Worm (Caenorhabditis elegans) whole organism, early embryonic: Measurements from ENCODE around the gene T24C12.4.

Experiments
- B0310.2 ChIP-seq: sonication (generic microtip); optimal IDR thresholded peaks from 2 replicates; lab custom pipeline; 2016; ENCODE audit warnings: mild to moderate bottlenecking, missing genetic modification characterization, missing compliant biosample characterization
- aly-1 ChIP-seq: sonication (generic microtip); optimal IDR thresholded peaks from 2 replicates; lab custom pipeline; 2016; ENCODE audit warnings: missing genetic modification characterization, missing compliant biosample characterization
- ama-1 ChIP-seq: fragments of 150-350 bp; optimal IDR thresholded peaks from 2 replicates; lab custom pipeline; 2014
- ceh-36 ChIP-seq: sonication (generic microtip); optimal IDR thresholded peaks from 2 replicates; lab custom pipeline; 2016; ENCODE audit warnings: missing genetic modification characterization, inconsistent platforms, missing compliant biosample characterization
- flt-1 ChIP-seq: fragments of 200-800 bp; sonication (Bioruptor generic); IDR thresholded peaks from 2 replicates; pipeline ENCODE4 v1.3.6; 2022; ENCODE audit warnings: missing genetic modification characterization, missing compliant biosample characterization
- hmbx-1 ChIP-seq: sonication (generic microtip); optimal IDR thresholded peaks from 2 replicates; lab custom pipeline; 2016; ENCODE audit warnings: mild to moderate bottlenecking, missing genetic modification characterization, missing compliant biosample characterization
- hnd-1 ChIP-seq: sonication (generic microtip); optimal IDR thresholded peaks from 2 replicates; lab custom pipeline; 2016; ENCODE audit warnings: missing genetic modification characterization, missing compliant biosample characterization
- pes-1 ChIP-seq: fragments of 200-800 bp; sonication (Bioruptor generic); IDR thresholded peaks from 2 replicates; pipeline ENCODE4 v1.3.6; 2022; ENCODE audit warnings: missing genetic modification reagents, missing genetic modification characterization, missing compliant biosample characterization
- scrt-1 ChIP-seq: fragments of 200-800 bp; sonication (Bioruptor generic); IDR thresholded peaks from 2 replicates; pipeline ENCODE4 v1.3.6; 2022; ENCODE audit warnings: missing genetic modification characterization, missing compliant biosample characterization

ce11 chrX:2226875-2227355 lies 22.1 kb upstream of the T24C12.4 start:
- TF ChIP-seq flt-1 (GFP tag; lab: Robert Waterston, UW) = peak; percentile 78
- no peak for TF ChIP-seq ama-1 (lab: Kevin White, UChicago)
- TF ChIP-seq pes-1 (GFP tag; lab: Robert Waterston, UW) = peak; percentile 89
- peak; percentile 85 for TF ChIP-seq scrt-1
- TF ChIP-seq ceh-36 (tag; lab: Kevin White, UChicago) = peak; percentile 74
- TF ChIP-seq B0310.2 (tag; lab: Kevin White, UChicago) = peak; percentile 40
- TF ChIP-seq hnd-1 (tag; lab: Kevin White, UChicago) = peak; percentile 70
- TF ChIP-seq aly-1 (tag; lab: Kevin White, UChicago) = peak; percentile 58
- TF ChIP-seq hmbx-1 (tag; lab: Kevin White, UChicago) = peak; percentile 66
